Worm (Caenorhabditis elegans) whole organism, young adult: ENCODE results near the gene srh-206.

Experiments
- B0035.1 ChIP-seq: sonication (generic microtip); optimal IDR thresholded peaks from 2 replicates; lab custom pipeline; 2016; ENCODE audit warnings: missing genetic modification characterization, mild to moderate bottlenecking, missing compliant biosample characterization, missing genotype, missing genetic modification reagents
- C06A6.2 ChIP-seq: fragments of 200-800 bp; sonication (Bioruptor generic); conservative IDR thresholded peaks from 2 replicates; pipeline ENCODE4 v1.3.6; 2022; ENCODE audit warnings: missing genetic modification characterization, missing compliant biosample characterization
- C17E4.6 ChIP-seq: fragments of 200-800 bp; sonication (Bioruptor generic); IDR thresholded peaks from 2 replicates; pipeline ENCODE4 v1.3.6; 2022; ENCODE audit warnings: missing genetic modification reagents, missing genetic modification characterization, missing compliant biosample characterization
- F22D6.2 ChIP-seq: sonication (generic microtip); optimal IDR thresholded peaks from 2 replicates; lab custom pipeline; 2016; ENCODE audit warnings: mild to moderate bottlenecking, missing genetic modification characterization, missing compliant biosample characterization
- F49E8.2 ChIP-seq: sonication (generic microtip); optimal IDR thresholded peaks from 3 replicates; lab custom pipeline; 2017; ENCODE audit warnings: missing genetic modification characterization, mild to moderate bottlenecking, missing compliant biosample characterization, antibody characterized with exemption, moderate library complexity; ENCODE audit not compliant: insufficient read depth
- F52B5.7 ChIP-seq: sonication (generic microtip); optimal IDR thresholded peaks from 2 replicates; lab custom pipeline; 2016; ENCODE audit warnings: mild to moderate bottlenecking, missing genetic modification characterization, missing compliant biosample characterization
- T07F8.4 ChIP-seq: sonication (generic microtip); optimal IDR thresholded peaks from 2 replicates; lab custom pipeline; 2016; ENCODE audit warnings: mild to moderate bottlenecking, missing genetic modification characterization, moderate library complexity, missing compliant biosample characterization
- Y53F4B.3 ChIP-seq: fragments of 200-800 bp; sonication (Bioruptor generic); IDR thresholded peaks from 2 replicates; pipeline ENCODE4 v1.3.6; 2022; ENCODE audit warnings: missing genetic modification reagents, missing genetic modification characterization, missing compliant biosample characterization
- Y79H2A.3 ChIP-seq: fragments of 200-800 bp; sonication (Bioruptor generic); conservative IDR thresholded peaks from 2 replicates; pipeline ENCODE4 v1.3.6; 2022; ENCODE audit warnings: missing genetic modification reagents, missing genetic modification characterization, missing compliant biosample characterization
- Y95B8A.8 ChIP-seq: fragments of 200-800 bp; sonication (Bioruptor generic); IDR thresholded peaks from 2 replicates; pipeline ENCODE4 v1.3.6; 2022; ENCODE audit warnings: missing genetic modification reagents, missing genetic modification characterization, missing compliant biosample characterization
- ZK185.1 ChIP-seq: sonication (generic microtip); optimal IDR thresholded peaks from 2 replicates; lab custom pipeline; 2016; ENCODE audit warnings: mild to moderate bottlenecking, missing genetic modification characterization, missing compliant biosample characterization; ENCODE audit not compliant: poor library complexity, severe bottlenecking
- aptf-2 ChIP-seq: fragments of 200-800 bp; sonication (Bioruptor generic); conservative IDR thresholded peaks from 2 replicates; pipeline ENCODE4 v1.3.6; 2022; ENCODE audit warnings: missing genetic modification reagents, missing genetic modification characterization, missing compliant biosample characterization
- atf-7 ChIP-seq: sonication (generic microtip); optimal IDR thresholded peaks from 2 replicates; lab custom pipeline; 2017; ENCODE audit warnings: mild to moderate bottlenecking, missing genetic modification characterization, missing compliant biosample characterization
- ceh-100 ChIP-seq: fragments of 200-800 bp; sonication (Bioruptor generic); IDR thresholded peaks from 2 replicates; pipeline ENCODE4 v1.3.6; 2022; ENCODE audit warnings: missing genetic modification reagents, missing genetic modification characterization, missing compliant biosample characterization
- ceh-91 ChIP-seq: fragments of 200-800 bp; sonication (Bioruptor generic); IDR thresholded peaks from 2 replicates; pipeline ENCODE4 v1.3.6; 2022; ENCODE audit warnings: missing genetic modification reagents, missing genetic modification characterization, missing compliant biosample characterization
- dox-1 ChIP-seq: fragments of 200-800 bp; sonication (Bioruptor generic); IDR thresholded peaks from 2 replicates; pipeline ENCODE4 v1.3.6; 2022; ENCODE audit warnings: missing genetic modification reagents, missing genetic modification characterization, missing compliant biosample characterization
- lsl-1 ChIP-seq: fragments of 200-800 bp; sonication (Bioruptor generic); optimal IDR thresholded peaks from 2 replicates; lab custom pipeline; 2018; ENCODE audit warnings: mild to moderate bottlenecking, missing genetic modification characterization, moderate library complexity, missing compliant biosample characterization
- mcd-1 ChIP-seq: fragments of 200-800 bp; sonication (Bioruptor generic); IDR thresholded peaks from 2 replicates; pipeline ENCODE4 v1.3.6; 2022; ENCODE audit warnings: missing genetic modification reagents, missing genetic modification characterization, missing compliant biosample characterization
- mxl-1 ChIP-seq: sonication (generic microtip); optimal IDR thresholded peaks from 2 replicates; lab custom pipeline; 2016; ENCODE audit warnings: missing genetic modification characterization, missing compliant biosample characterization
- nhr-27 ChIP-seq: fragments of 200-800 bp; sonication (Bioruptor generic); optimal IDR thresholded peaks from 2 replicates; lab custom pipeline; 2018; ENCODE audit warnings: mild to moderate bottlenecking, missing genetic modification characterization, moderate library complexity, missing compliant biosample characterization
- pha-4 ChIP-seq: fragments of 150-350 bp; sonication (generic microtip); optimal IDR thresholded peaks from 2 replicates; lab custom pipeline; 2014; ENCODE audit warnings: missing biosample characterization, missing genetic modification reagents, missing genetic modification characterization
- repo-1 ChIP-seq: sonication (generic microtip); optimal IDR thresholded peaks from 2 replicates; lab custom pipeline; 2017; ENCODE audit warnings: mild to moderate bottlenecking, missing genetic modification characterization, missing compliant biosample characterization
- snpc-1.1 ChIP-seq: sonication (generic microtip); optimal IDR thresholded peaks from 2 replicates; lab custom pipeline; 2017; ENCODE audit warnings: missing genetic modification characterization, mild to moderate bottlenecking, missing compliant biosample characterization, antibody characterized with exemption, moderate library complexity, missing genotype, missing genetic modification reagents; ENCODE audit not compliant: insufficient read depth
- snpc-3.4 ChIP-seq: sonication (generic microtip); optimal IDR thresholded peaks from 2 replicates; lab custom pipeline; 2017; ENCODE audit warnings: missing genetic modification characterization, mild to moderate bottlenecking, missing compliant biosample characterization, antibody characterized with exemption, moderate library complexity, missing genotype, missing genetic modification reagents
- sptf-2 ChIP-seq: fragments of 200-800 bp; sonication (Bioruptor generic); optimal IDR thresholded peaks from 2 replicates; lab custom pipeline; 2018; ENCODE audit warnings: mild to moderate bottlenecking, missing genetic modification characterization, missing compliant biosample characterization
- tbp1 ChIP-seq: fragments of 200-800 bp; sonication (Bioruptor generic); optimal IDR thresholded peaks from 2 replicates; lab custom pipeline; 2018; ENCODE audit warnings: mild to moderate bottlenecking, missing genetic modification characterization, missing compliant biosample characterization
- unc-130 ChIP-seq: sonication (generic microtip); optimal IDR thresholded peaks from 2 replicates; lab custom pipeline; 2016; ENCODE audit warnings: missing genetic modification reagents, missing genetic modification characterization, missing compliant biosample characterization
- unc-62 ChIP-seq: fragments of 150-350 bp; optimal IDR thresholded peaks from 2 replicates; lab custom pipeline; 2014; ENCODE audit warnings: missing biosample characterization, missing genetic modification reagents, missing genetic modification characterization
- ztf-22 ChIP-seq: fragments of 200-800 bp; sonication (Bioruptor generic); optimal IDR thresholded peaks from 2 replicates; lab custom pipeline; 2018; ENCODE audit warnings: mild to moderate bottlenecking, missing genetic modification characterization, moderate library complexity, missing compliant biosample characterization
- ztf-6 ChIP-seq: fragments of 200-800 bp; sonication (Bioruptor generic); IDR thresholded peaks from 2 replicates; pipeline ENCODE4 v1.3.6; 2022; ENCODE audit warnings: missing genetic modification reagents, missing genetic modification characterization, missing compliant biosample characterization

Gene srh-206

ce11 chrV:16987035-16987434 is 32.4 kb upstream of the srh-206 start, which contains the start of gene Y102A5C.40 (continued):
- TF ChIP-seq unc-62 (GFP tag; lab: Kevin White, UChicago) (no peak), C06A6.2 (GFP tag; lab: Robert Waterston, UW) (no peak), mxl-1 (tag; lab: Kevin White, UChicago) (no peak)

- TF ChIP-seq ZK185.1 (tag; lab: Kevin White, UChicago) (no peak), Y79H2A.3 (GFP tag; lab: Robert Waterston, UW) (no peak), ceh-91 (GFP tag; lab: Robert Waterston, UW) (no peak), ceh-100 (GFP tag; lab: Robert Waterston, UW) (no peak), unc-130 (no peak), Y53F4B.3 (GFP tag; lab: Robert Waterston, UW) (no peak), dox-1 (no peak), Y95B8A.8 (GFP tag; lab: Robert Waterston, UW) (no peak)
Observed at ce11 chrV:16980368-16980767, 25.7 kb upstream of the srh-206 start, which contains the start of gene srz-54. Gene srz-54, plus strand, starts transcription at chrV:16980668.

- no peak for TF ChIP-seq sptf-2 (GFP tag; lab: Kevin White, UChicago)
- TF ChIP-seq snpc-1.1 (tag; lab: Kevin White, UChicago): no peak
- TF ChIP-seq C06A6.2 (GFP tag; lab: Robert Waterston, UW): no peak
- TF ChIP-seq C17E4.6 (GFP tag; lab: Robert Waterston, UW): no peak
- TF ChIP-seq atf-7: no peak
Observed at ce11 chrV:16974919-16975318, 20.3 kb upstream of the srh-206 start, which contains the start of gene srx-54. Gene srx-54, plus strand, starts transcription at chrV:16975219.

ce11 chrV:16973338-16973737 is 18.7 kb upstream of the srh-206 start:
- TF ChIP-seq pha-4 (tag; lab: Kevin White, UChicago): no peak
- no peak for TF ChIP-seq F49E8.2 (tag; lab: Kevin White, UChicago)
- no peak for TF ChIP-seq lsl-1
- TF ChIP-seq ztf-22: no peak
- TF ChIP-seq T07F8.4: no peak
- no peak for TF ChIP-seq tbp1 (GFP tag; lab: Kevin White, UChicago)
- no peak for TF ChIP-seq aptf-2
- TF ChIP-seq snpc-3.4 (tag; lab: Kevin White, UChicago): no peak
- no peak for TF ChIP-seq ZK185.1 (tag; lab: Kevin White, UChicago)
- no peak for TF ChIP-seq repo-1 (tag; lab: Kevin White, UChicago)
- no peak for TF ChIP-seq mcd-1 (GFP tag; lab: Robert Waterston, UW)
- TF ChIP-seq B0035.1 (tag; lab: Kevin White, UChicago): no peak
- no peak for TF ChIP-seq nhr-27 (tag; lab: Kevin White, UChicago)
- no peak for TF ChIP-seq mxl-1 (tag; lab: Kevin White, UChicago)
- no peak for TF ChIP-seq ztf-6 (GFP tag; lab: Robert Waterston, UW)
- no peak for TF ChIP-seq F52B5.7 (tag; lab: Kevin White, UChicago)
- no peak for TF ChIP-seq C06A6.2 (GFP tag; lab: Robert Waterston, UW)
- no peak for TF ChIP-seq F22D6.2 (tag; lab: Kevin White, UChicago)

ce11 chrV:16972134-16972533 is 17.5 kb upstream of the srh-206 start, which contains the start of gene srh-119:
Gene srh-119, plus strand, starts transcription at chrV:16972434.
- no peak for TF ChIP-seq ceh-100 (GFP tag; lab: Robert Waterston, UW)
